Worm (Caenorhabditis elegans) whole organism, young adult: ENCODE data around the gene rps-9.

Experiments
- B0261.1 ChIP-seq: sonication (generic microtip); optimal IDR thresholded peaks from 2 replicates; lab custom pipeline; 2016; ENCODE audit warnings: mild to moderate bottlenecking, missing genetic modification characterization, moderate library complexity, missing compliant biosample characterization
- C06A6.2 ChIP-seq: fragments of 200-800 bp; sonication (Bioruptor generic); conservative IDR thresholded peaks from 2 replicates; pipeline ENCODE4 v1.3.6; 2022; ENCODE audit warnings: missing genetic modification characterization, missing compliant biosample characterization
- Y79H2A.3 ChIP-seq: fragments of 200-800 bp; sonication (Bioruptor generic); conservative IDR thresholded peaks from 2 replicates; pipeline ENCODE4 v1.3.6; 2022; ENCODE audit warnings: missing genetic modification reagents, missing genetic modification characterization, missing compliant biosample characterization
- lag-1 ChIP-seq: fragments of 200-800 bp; sonication (Bioruptor generic); IDR thresholded peaks from 2 replicates; pipeline ENCODE4 v1.3.6; 2022; ENCODE audit warnings: missing genetic modification reagents, missing genetic modification characterization, missing compliant biosample characterization
- nhr-179 ChIP-seq: sonication (generic microtip); optimal IDR thresholded peaks from 2 replicates; lab custom pipeline; 2016; ENCODE audit warnings: mild to moderate bottlenecking, missing genetic modification characterization, missing compliant biosample characterization

DNA sequence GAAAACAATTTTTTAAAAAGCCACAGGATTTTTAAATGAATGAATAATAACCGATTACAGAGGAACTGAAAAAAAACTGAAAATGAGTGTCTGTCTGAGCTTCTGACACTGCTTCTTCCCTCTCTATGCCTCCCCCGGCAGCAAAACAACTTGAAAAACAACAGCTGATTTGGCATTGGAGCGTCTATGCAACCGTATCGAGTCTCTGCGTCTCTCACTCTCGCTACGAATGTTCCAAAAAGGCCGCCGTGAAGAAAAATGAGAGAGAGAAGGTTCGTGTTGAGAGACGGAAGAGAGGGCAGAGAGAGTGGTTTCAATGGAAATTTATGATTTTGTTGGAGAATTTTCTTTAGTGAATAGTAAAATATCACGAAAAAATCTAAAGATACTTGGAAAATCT lies 23.1 kb downstream of the rps-9 start:
- TF ChIP-seq C06A6.2 (GFP tag; lab: Robert Waterston, UW): no peak
- TF ChIP-seq B0261.1 (tag; lab: Kevin White, UChicago): no peak
- TF ChIP-seq nhr-179 (tag; lab: Kevin White, UChicago): no peak
- TF ChIP-seq lag-1 (GFP tag; lab: Robert Waterston, UW): no peak
- TF ChIP-seq Y79H2A.3 (GFP tag; lab: Robert Waterston, UW): no peak
